Worm (Caenorhabditis elegans): Measurements from ENCODE around the gene mdt-10.

DNA sequence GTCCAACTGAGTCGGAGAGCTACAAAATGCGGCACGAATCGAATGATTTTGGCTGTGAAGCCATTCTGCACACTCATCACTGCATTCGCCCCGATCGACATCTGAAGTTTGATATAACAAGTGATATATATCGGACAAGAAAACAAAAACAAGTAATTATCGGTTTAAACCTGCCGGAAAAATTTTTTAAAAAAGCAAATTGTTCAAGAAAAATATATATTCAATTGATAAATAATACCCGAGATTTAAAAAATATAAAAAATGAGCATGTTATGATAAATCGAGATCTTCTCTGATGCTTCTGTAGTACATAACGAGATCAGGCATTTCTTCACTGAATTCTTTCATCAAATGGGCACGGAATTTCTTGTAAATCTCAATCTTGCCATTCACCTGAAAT, 1.2 kb downstream of the mdt-10 start, which contains the start of gene T09A5.5:
- no peak for TF ChIP-seq elt-3 (tag; optimal IDR thresholded peaks at IDR 0.05)
- no peak for TF ChIP-seq cnd-1 (tag; optimal IDR thresholded peaks at IDR 0.05)
- TF ChIP-seq nhr-12 (tag; optimal IDR thresholded peaks at IDR 0.05), result no peak
- no peak for TF ChIP-seq mls-2 (tag; optimal IDR thresholded peaks at IDR 0.05)
- TF ChIP-seq snpc-4 (tag; optimal IDR thresholded peaks at IDR 0.05), result no peak
- no peak for TF ChIP-seq pha-4 (tag; optimal IDR thresholded peaks at IDR 0.05)
- no peak for TF ChIP-seq blmp-1 (tag; optimal IDR thresholded peaks at IDR 0.05)
- TF ChIP-seq nhr-28 (tag; optimal IDR thresholded peaks at IDR 0.05), result no peak

Measured in whole organism, mixed stage, embryonic.